Worm (Caenorhabditis elegans) whole organism, late embryonic: ENCODE measurements around the gene sptl-1.

ENCODE experiments used
- ahr-1 ChIP-seq: sonication (generic microtip); optimal IDR thresholded peaks from 2 replicates; lab custom pipeline; 2016; ENCODE audit warnings: missing genetic modification characterization, missing compliant biosample characterization
- fkh-10 ChIP-seq: fragments of 150-350 bp; optimal IDR thresholded peaks from 2 replicates; lab custom pipeline; 2014; ENCODE audit warnings: missing biosample characterization, missing genetic modification reagents, missing genetic modification characterization
- pha-2 ChIP-seq: sonication (generic microtip); optimal IDR thresholded peaks from 2 replicates; lab custom pipeline; 2017; ENCODE audit warnings: mild to moderate bottlenecking, missing genetic modification characterization, missing compliant biosample characterization

DNA sequence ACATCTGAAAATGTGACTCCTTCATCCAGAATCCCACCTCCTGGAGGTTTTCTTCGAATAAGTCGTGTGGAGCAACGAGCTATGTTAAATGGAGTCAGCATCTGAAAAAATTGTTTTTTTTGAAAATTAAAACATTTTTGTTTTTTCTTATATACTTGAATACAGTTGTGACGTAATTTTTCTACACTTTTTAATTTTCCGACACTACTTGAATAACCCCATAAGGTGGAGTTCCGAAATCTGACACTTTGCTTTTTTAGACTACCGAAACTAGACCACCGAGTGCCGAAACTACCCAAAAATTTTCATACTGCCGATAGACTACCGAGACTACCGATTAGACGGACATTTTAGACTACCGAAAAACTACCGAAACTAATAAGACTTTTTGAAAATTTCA is 40.0 kb downstream of the sptl-1 start, which contains the start of gene mcat-1:
- TF ChIP-seq ahr-1 (tag; lab: Kevin White, UChicago) (no peak), pha-2 (tag; lab: Kevin White, UChicago) (no peak), fkh-10 (GFP tag; lab: Kevin White, UChicago) (no peak)
